Fruit fly (Drosophila melanogaster) whole organism, prepupa: ENCODE results near the gene CG13306.

Source experiments
- CG11294 ChIP-seq: fragments of 200-800 bp; sonication (Bioruptor generic); IDR thresholded peaks from 2 replicates; pipeline ENCODE4 v1.3.6; 2022; ENCODE audit warnings: missing biosample characterization, missing genetic modification characterization
- CG15336 ChIP-seq: fragments of 200-800 bp; sonication (Bioruptor generic); IDR thresholded peaks from 2 replicates; pipeline ENCODE4 v1.3.6; 2022; ENCODE audit warnings: missing biosample characterization, missing genetic modification characterization
- CG1621 ChIP-seq: fragments of 200-800 bp; sonication (Bioruptor generic); optimal IDR thresholded peaks from 3 replicates; lab custom pipeline; 2018; ENCODE audit warnings: missing biosample characterization, mild to moderate bottlenecking, missing genetic modification characterization
- CG16779 ChIP-seq: fragments of 200-800 bp; sonication (Bioruptor generic); optimal IDR thresholded peaks from 3 replicates; lab custom pipeline; 2017; ENCODE audit warnings: missing biosample characterization, mild to moderate bottlenecking, missing genetic modification characterization
- CG3032 ChIP-seq: fragments of 200-800 bp; optimal IDR thresholded peaks from 2 replicates; lab custom pipeline; 2019; ENCODE audit warnings: missing biosample characterization, mild to moderate bottlenecking, missing genetic modification characterization, moderate library complexity
- CG31627 ChIP-seq: fragments of 200-800 bp; sonication (Bioruptor generic); optimal IDR thresholded peaks from 3 replicates; lab custom pipeline; 2016; ENCODE audit warnings: missing biosample characterization, missing genetic modification characterization
- CG32006 ChIP-seq: fragments of 200-800 bp; sonication (Bioruptor generic); optimal IDR thresholded peaks from 3 replicates; lab custom pipeline; 2017; ENCODE audit warnings: missing biosample characterization, mild to moderate bottlenecking, missing genetic modification characterization
- CG4318 ChIP-seq: fragments of 200-800 bp; sonication (Bioruptor generic); optimal IDR thresholded peaks from 3 replicates; lab custom pipeline; 2017; ENCODE audit warnings: missing biosample characterization, mild to moderate bottlenecking, missing genetic modification characterization
- CG6163 ChIP-seq: fragments of 200-800 bp; sonication (Bioruptor generic); IDR thresholded peaks from 3 replicates; pipeline ENCODE4 v1.3.6; 2022; ENCODE audit warnings: missing biosample characterization, missing genetic modification characterization
- CG6276 ChIP-seq: fragments of 200-800 bp; sonication (Bioruptor generic); optimal IDR thresholded peaks from 2 replicates; lab custom pipeline; 2017; ENCODE audit warnings: missing biosample characterization, mild to moderate bottlenecking, missing genetic modification characterization
- CG6808 ChIP-seq: fragments of 200-800 bp; sonication (Bioruptor generic); optimal IDR thresholded peaks from 3 replicates; lab custom pipeline; 2017; ENCODE audit warnings: missing biosample characterization, missing genetic modification characterization, mild to moderate bottlenecking, moderate library complexity, missing genetic modification reagents
- CG7368 ChIP-seq: fragments of 200-800 bp; sonication (Bioruptor generic); optimal IDR thresholded peaks from 3 replicates; lab custom pipeline; 2016; ENCODE audit warnings: missing biosample characterization, missing genetic modification characterization
- CG8119 ChIP-seq: fragments of 200-800 bp; sonication (Bioruptor generic); IDR thresholded peaks from 3 replicates; pipeline ENCODE4 v1.3.6; 2022; ENCODE audit warnings: missing biosample characterization, missing genetic modification characterization
- CG8319 ChIP-seq: fragments of 200-800 bp; sonication (Bioruptor generic); optimal IDR thresholded peaks from 3 replicates; lab custom pipeline; 2016; ENCODE audit warnings: missing biosample characterization, missing genetic modification characterization
- CG8632 ChIP-seq: fragments of 200-800 bp; sonication (Bioruptor generic); optimal IDR thresholded peaks from 3 replicates; lab custom pipeline; 2016; ENCODE audit warnings: missing biosample characterization, missing genetic modification characterization
- CG9139 ChIP-seq: fragments of 200-800 bp; sonication (Bioruptor generic); optimal IDR thresholded peaks from 3 replicates; lab custom pipeline; 2017; ENCODE audit warnings: missing biosample characterization, mild to moderate bottlenecking, missing genetic modification characterization
- Eip78C ChIP-seq: fragments of 200-800 bp; sonication (Bioruptor generic); peaks from one replicate; lab custom pipeline; 2016; ENCODE audit warnings: missing biosample characterization, missing genetic modification characterization
- Eip93F ChIP-seq: fragments of 200-800 bp; sonication (Bioruptor generic); optimal IDR thresholded peaks from 2 replicates; lab custom pipeline; 2016; ENCODE audit warnings: missing biosample characterization, mild to moderate bottlenecking, missing genetic modification characterization
- Ets21C ChIP-seq: fragments of 200-800 bp; sonication (Bioruptor generic); optimal IDR thresholded peaks from 3 replicates; lab custom pipeline; 2016; ENCODE audit warnings: missing biosample characterization, missing genetic modification characterization
- Ets96B ChIP-seq: fragments of 200-800 bp; optimal IDR thresholded peaks from 2 replicates; lab custom pipeline; 2019; ENCODE audit warnings: missing biosample characterization, mild to moderate bottlenecking, missing genetic modification characterization, moderate library complexity
- Gug ChIP-seq: fragments of 200-800 bp; sonication (Bioruptor generic); IDR thresholded peaks from 2 replicates; pipeline ENCODE4 v1.3.6; 2022; ENCODE audit warnings: missing biosample characterization, missing genetic modification characterization
- Hr38 ChIP-seq: sonication (Bioruptor generic); optimal IDR thresholded peaks from 2 replicates; lab custom pipeline; 2016; ENCODE audit warnings: missing biosample characterization, missing genetic modification characterization
- Hr39 ChIP-seq: fragments of 200-800 bp; sonication (Bioruptor generic); optimal IDR thresholded peaks from 2 replicates; lab custom pipeline; 2016; ENCODE audit warnings: missing biosample characterization, missing genetic modification characterization
- Hr4 ChIP-seq: fragments of 200-800 bp; sonication (Bioruptor generic); optimal IDR thresholded peaks from 3 replicates; lab custom pipeline; 2016; ENCODE audit warnings: missing biosample characterization, missing genetic modification characterization
- Lpt ChIP-seq: fragments of 200-800 bp; sonication (Bioruptor generic); optimal IDR thresholded peaks from 3 replicates; lab custom pipeline; 2016; ENCODE audit warnings: missing biosample characterization, missing genetic modification characterization
- Met ChIP-seq: fragments of 200-800 bp; sonication (Bioruptor generic); optimal IDR thresholded peaks from 3 replicates; lab custom pipeline; 2016; ENCODE audit warnings: missing biosample characterization, missing genetic modification characterization
- OdsH ChIP-seq: fragments of 200-800 bp; sonication (Bioruptor generic); optimal IDR thresholded peaks from 3 replicates; lab custom pipeline; 2016; ENCODE audit warnings: missing biosample characterization, missing genetic modification characterization
- Sox14 ChIP-seq: fragments of 200-800 bp; sonication (Bioruptor generic); optimal IDR thresholded peaks from 3 replicates; lab custom pipeline; 2016; ENCODE audit warnings: missing biosample characterization, missing genetic modification characterization
- achi ChIP-seq: fragments of 200-800 bp; sonication (Bioruptor generic); optimal IDR thresholded peaks from 3 replicates; lab custom pipeline; 2016; ENCODE audit warnings: missing biosample characterization, missing genetic modification characterization
- acj6 ChIP-seq: fragments of 200-800 bp; sonication (Bioruptor generic); optimal IDR thresholded peaks from 3 replicates; lab custom pipeline; 2016; ENCODE audit warnings: missing biosample characterization, missing genetic modification characterization
- dac ChIP-seq: fragments of 200-800 bp; sonication (Bioruptor generic); optimal IDR thresholded peaks from 2 replicates; lab custom pipeline; 2017; ENCODE audit warnings: missing biosample characterization, mild to moderate bottlenecking, missing genetic modification characterization
- dsx ChIP-seq: fragments of 200-800 bp; optimal IDR thresholded peaks from 3 replicates; lab custom pipeline; 2019; ENCODE audit warnings: missing biosample characterization, mild to moderate bottlenecking, missing genetic modification characterization, moderate library complexity; ENCODE audit not compliant: poor library complexity, severe bottlenecking
- eg ChIP-seq: fragments of 200-800 bp; sonication (Bioruptor generic); IDR thresholded peaks from 3 replicates; pipeline ENCODE4 v1.3.6; 2022; ENCODE audit warnings: missing biosample characterization, missing genetic modification characterization
- esn ChIP-seq: fragments of 200-800 bp; sonication (Bioruptor generic); optimal IDR thresholded peaks from 2 replicates; lab custom pipeline; 2016; ENCODE audit warnings: missing biosample characterization, mild to moderate bottlenecking, missing genetic modification characterization, moderate library complexity
- fkh ChIP-seq: fragments of 200-800 bp; sonication (Bioruptor generic); optimal IDR thresholded peaks from 3 replicates; lab custom pipeline; 2017; ENCODE audit warnings: missing biosample characterization, mild to moderate bottlenecking, missing genetic modification characterization, moderate library complexity
- pdm3 ChIP-seq: fragments of 200-800 bp; sonication (Bioruptor generic); optimal IDR thresholded peaks from 3 replicates; lab custom pipeline; 2016; ENCODE audit warnings: missing biosample characterization, missing genetic modification characterization
- salr ChIP-seq, 2 experiments: fragments of 200-800 bp; sonication (Bioruptor generic); optimal IDR thresholded peaks; 3 replicates each; lab custom pipeline; 2016 to 2018; ENCODE audit warnings: missing biosample characterization in 2 of 2, missing genetic modification characterization in 2 of 2, mild to moderate bottlenecking in 1 of 2
- ss ChIP-seq, 2 experiments: fragments of 200-800 bp; sonication (Bioruptor generic); optimal IDR thresholded peaks; 2 replicates in 1 of 2; 3 replicates in 1 of 2; lab custom pipeline; 2017 to 2018; ENCODE audit warnings: mild to moderate bottlenecking in 2 of 2, missing biosample characterization in 2 of 2, missing genetic modification characterization in 2 of 2, moderate library complexity in 1 of 2

CG13306 gene

dm6 chr3L:8765969-8766538 lies 16.5 kb upstream of the CG13306 start (continued):
- TF ChIP-seq Met (GFP tag; lab: Kevin White, UChicago) (peak; percentile 99), dac (GFP tag; lab: Kevin White, UChicago) (peak; percentile 96), Ets21C (GFP tag; lab: Kevin White, UChicago) (peak; percentile 98), eg (GFP tag; lab: Robert Waterston, UW) (peak; percentile 96), CG32006 (GFP tag; lab: Kevin White, UChicago) (peak; percentile 97), CG7368 (GFP tag; lab: Kevin White, UChicago) (peak; percentile 97), achi (GFP tag; lab: Kevin White, UChicago) (peak; percentile 96), CG8319 (GFP tag; lab: Kevin White, UChicago) (peak; percentile 94), CG3032 (tag; lab: Kevin White, UChicago) (peak; percentile 99), dsx (GFP tag; lab: Kevin White, UChicago) (peak; percentile 55), ss (GFP tag; optimal IDR thresholded peaks at IDR 0.05; lab: Kevin White, UChicago) (peak; percentile 94 to 98), Hr4 (GFP tag; lab: Kevin White, UChicago) (peak; percentile 97), acj6 (GFP tag; lab: Kevin White, UChicago) (peak; percentile 99), CG16779 (tag; lab: Kevin White, UChicago) (peak; percentile 88), CG1621 (tag; lab: Kevin White, UChicago) (peak; percentile 98), CG6808 (peak; percentile 98), Sox14 (GFP tag; lab: Kevin White, UChicago) (peak; percentile 99), CG31627 (peak; percentile 99), CG8632 (GFP tag; lab: Kevin White, UChicago) (peak; percentile 98), Hr39 (peak; percentile 99), CG9139 (GFP tag; lab: Kevin White, UChicago) (peak; percentile 80), CG6163 (GFP tag; lab: Robert Waterston, UW) (peak; percentile 94), OdsH (GFP tag; lab: Kevin White, UChicago) (peak; percentile 99), Ets96B (tag; lab: Kevin White, UChicago) (peak; percentile 95), esn (GFP tag; lab: Kevin White, UChicago) (peak; percentile 99), Eip78C (GFP tag; lab: Kevin White, UChicago) (peak; percentile 99)

- TF ChIP-seq Eip93F (GFP tag; lab: Kevin White, UChicago), result no peak
- TF ChIP-seq CG11294, result peak; percentile 91
- peak; percentile 97 for TF ChIP-seq eg (GFP tag; lab: Robert Waterston, UW)
- peak; percentile 55 for TF ChIP-seq CG6276 (GFP tag; lab: Kevin White, UChicago)
- peak; percentile 9 for TF ChIP-seq CG4318
- no peak for TF ChIP-seq fkh (GFP tag; lab: Kevin White, UChicago)
- TF ChIP-seq CG6163 (GFP tag; lab: Robert Waterston, UW), result peak; percentile 96
- TF ChIP-seq OdsH (GFP tag; lab: Kevin White, UChicago), result no peak
- peak; percentile 93 for TF ChIP-seq Gug (GFP tag; lab: Robert Waterston, UW)
- TF ChIP-seq dsx (GFP tag; lab: Kevin White, UChicago), result peak; percentile 100
- TF ChIP-seq Ets96B (tag; lab: Kevin White, UChicago), result peak; percentile 45
- peak in 1 of 2 experiments; percentile 20 for TF ChIP-seq salr (GFP tag; optimal IDR thresholded peaks at IDR 0.05; lab: Kevin White, UChicago)
- no peak for TF ChIP-seq Hr38 (GFP tag; lab: Kevin White, UChicago)
- TF ChIP-seq CG8119 (GFP tag; lab: Robert Waterston, UW), result peak; percentile 96
- TF ChIP-seq achi (GFP tag; lab: Kevin White, UChicago), result peak; percentile 42
- no peak for TF ChIP-seq CG1621 (tag; lab: Kevin White, UChicago)
- peak; percentile 82 for TF ChIP-seq Lpt (GFP tag; lab: Kevin White, UChicago)
- TF ChIP-seq Hr4 (GFP tag; lab: Kevin White, UChicago), result peak; percentile 81
- TF ChIP-seq CG15336, result peak; percentile 98
- no peak for TF ChIP-seq pdm3 (GFP tag; lab: Kevin White, UChicago)
- TF ChIP-seq, all 60 proteins: peak for 14
Measured at dm6 chr3L:8765493-8765892, 16.0 kb upstream of the CG13306 start.
